Worm (Caenorhabditis elegans): ENCODE results near the gene grl-5.

The grl-5 gene

DNA sequence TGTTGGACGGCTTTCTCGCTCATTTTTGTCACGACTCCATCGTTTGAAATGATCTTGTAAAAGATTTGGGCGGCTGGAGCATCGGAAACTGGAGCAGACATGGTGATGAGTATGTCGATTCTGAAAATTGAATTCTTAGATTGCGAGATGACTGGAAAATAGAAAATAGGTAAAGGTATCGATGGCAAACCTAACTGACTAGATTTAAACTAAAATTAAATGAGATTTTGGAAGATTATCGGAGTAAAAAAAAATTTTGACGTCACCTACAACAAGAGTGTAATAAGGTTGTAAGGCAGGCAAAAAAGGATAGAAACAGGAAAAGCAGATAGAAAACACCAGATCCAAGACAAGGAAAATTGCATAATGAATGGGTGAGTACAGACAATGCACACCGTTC lies 7.0 kb upstream of the grl-5 start, which contains the start of gene skr-14:
Gene skr-14 (minus strand): TSS at position 101 of the 400 bp plus-strand sequence.
- TF ChIP-seq pha-4 (tag; optimal IDR thresholded peaks at IDR 0.05), result no peak
- no peak for TF ChIP-seq fkh-10 (GFP tag; optimal IDR thresholded peaks at IDR 0.05)
- no peak for TF ChIP-seq unc-39 (tag; optimal IDR thresholded peaks at IDR 0.05)
- TF ChIP-seq nhr-23 (tag; optimal IDR thresholded peaks at IDR 0.05), result no peak

DNA sequence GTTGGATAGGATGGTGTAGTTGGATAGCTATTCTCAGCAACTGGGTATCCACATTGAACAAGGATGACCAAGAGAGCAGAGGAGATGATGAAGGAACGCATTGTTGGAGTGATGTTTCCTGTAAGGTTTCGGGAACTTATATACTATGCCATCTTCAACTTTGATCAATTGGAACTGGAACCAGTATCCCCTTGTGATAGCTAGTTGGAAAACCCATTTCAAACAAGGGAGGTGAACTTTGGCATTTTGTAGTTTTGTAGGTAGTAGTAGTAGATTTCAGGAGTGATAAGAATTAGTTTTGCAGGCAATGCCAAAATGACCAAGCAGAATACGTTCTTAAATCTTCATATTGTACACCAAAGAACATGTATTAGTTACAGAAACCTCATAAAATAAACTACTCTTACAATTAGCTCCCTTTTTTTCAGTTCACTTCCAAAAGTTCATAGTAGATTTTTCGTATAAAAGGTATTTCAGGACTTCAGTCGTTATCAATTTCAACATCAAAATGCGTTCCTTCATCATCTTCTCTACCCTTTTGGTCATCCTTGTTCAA lies 5.4 kb upstream of the grl-5 start, which contains the start of the genes Y47D7A.7 and Y47D7A.2:
Gene Y47D7A.7 (minus strand): TSS at position 101 of the 556 bp plus-strand sequence.
Gene Y47D7A.2 (plus strand): TSS at position 506 of the 556 bp plus-strand sequence.
- TF ChIP-seq ceh-82 (tag; optimal IDR thresholded peaks at IDR 0.05), result no peak
- no peak for TF ChIP-seq snpc-4 (tag; optimal IDR thresholded peaks at IDR 0.05)
- TF ChIP-seq hmg-11 (tag; optimal IDR thresholded peaks at IDR 0.05), result no peak
- no peak for TF ChIP-seq daf-12 (tag; optimal IDR thresholded peaks at IDR 0.05)
- TF ChIP-seq pqm-1 (tag; optimal IDR thresholded peaks at IDR 0.05), result no peak
- no peak for TF ChIP-seq ztf-11 (tag; optimal IDR thresholded peaks at IDR 0.05)
- TF ChIP-seq nhr-77 (tag; optimal IDR thresholded peaks at IDR 0.05), result no peak
- TF ChIP-seq ceh-9 (tag; optimal IDR thresholded peaks at IDR 0.05), result no peak
- TF ChIP-seq ama-1 (optimal IDR thresholded peaks at IDR 0.05), result no peak
- no peak for TF ChIP-seq zag-1 (tag; optimal IDR thresholded peaks at IDR 0.05)
- TF ChIP-seq R02D3.7 (tag; optimal IDR thresholded peaks at IDR 0.05), result no peak
- TF ChIP-seq unc-62 (GFP tag; optimal IDR thresholded peaks at IDR 0.05), result no peak
- TF ChIP-seq lsy-12 (tag; optimal IDR thresholded peaks at IDR 0.05), result no peak
- no peak for TF ChIP-seq nfya-1 (tag; optimal IDR thresholded peaks at IDR 0.05; ENCODE audit: insufficient read depth)
- no peak for TF ChIP-seq nhr-76 (tag; optimal IDR thresholded peaks at IDR 0.05)
- TF ChIP-seq egl-5 (tag; optimal IDR thresholded peaks at IDR 0.05), result no peak
- TF ChIP-seq ztf-4 (tag; optimal IDR thresholded peaks at IDR 0.05), result no peak

DNA sequence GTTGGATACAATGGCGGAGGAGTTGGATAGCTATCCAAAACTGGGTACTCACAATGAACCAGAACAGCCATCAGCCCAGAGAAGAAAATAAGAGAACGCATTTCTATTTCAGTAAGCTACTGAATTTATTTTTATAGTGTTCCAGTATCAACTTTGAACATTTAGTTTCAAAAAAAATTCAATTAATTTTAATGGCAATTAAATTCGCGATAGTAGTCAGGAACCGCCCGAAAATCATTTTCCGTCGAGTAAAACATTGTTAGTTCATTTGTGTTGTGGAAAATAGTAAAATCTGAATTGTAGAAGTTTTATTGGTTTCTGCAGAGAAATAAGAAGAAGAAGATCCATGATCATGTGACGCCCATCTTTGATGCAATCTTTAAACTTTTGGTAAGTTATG lies 3.7 kb upstream of the grl-5 start, which contains the start of gene Y47D7A.6:
Gene Y47D7A.6 (minus strand): TSS at position 101 of the 400 bp plus-strand sequence.
- TF ChIP-seq hmg-11 (tag; optimal IDR thresholded peaks at IDR 0.05) (no peak), skn-1 (tag; optimal IDR thresholded peaks at IDR 0.05) (no peak), fkh-2 (tag; optimal IDR thresholded peaks at IDR 0.05) (no peak), lin-39 (tag; optimal IDR thresholded peaks at IDR 0.05) (no peak), nhr-25 (tag; optimal IDR thresholded peaks at IDR 0.05) (no peak), mdl-1 (tag; optimal IDR thresholded peaks at IDR 0.05) (no peak), elt-2 (tag; optimal IDR thresholded peaks at IDR 0.05) (no peak), nhr-237 (tag; optimal IDR thresholded peaks at IDR 0.05) (no peak)

DNA sequence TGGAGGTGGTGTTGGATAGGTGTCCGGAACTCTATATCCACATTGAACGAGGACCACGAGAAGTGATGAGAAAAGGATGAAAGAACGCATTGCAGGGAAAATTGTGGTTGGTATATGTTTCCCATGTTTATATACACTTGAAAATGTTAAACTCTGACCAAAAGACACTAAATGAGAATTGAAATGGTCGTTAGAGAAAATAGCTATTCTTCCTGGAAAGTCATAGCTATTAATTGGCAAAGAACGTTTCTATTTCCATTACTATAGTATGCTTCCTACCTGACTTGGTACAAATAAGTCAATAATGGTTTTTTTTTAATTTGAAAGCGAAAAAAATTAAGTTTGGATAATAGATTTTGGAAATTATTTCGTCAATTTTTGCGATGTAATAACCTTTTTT lies 2.2 kb upstream of the grl-5 start, which contains the start of gene Y47D7A.18:
Gene Y47D7A.18 (minus strand): TSS at position 101 of the 400 bp plus-strand sequence.
- TF ChIP-seq hmg-11 (tag; optimal IDR thresholded peaks at IDR 0.05) (no peak), fkh-2 (tag; optimal IDR thresholded peaks at IDR 0.05) (no peak), egl-5 (tag; optimal IDR thresholded peaks at IDR 0.05) (no peak), nhr-23 (tag; optimal IDR thresholded peaks at IDR 0.05) (no peak), unc-62 (GFP tag; optimal IDR thresholded peaks at IDR 0.05) (no peak), ceh-16 (tag; optimal IDR thresholded peaks at IDR 0.05) (no peak)

DNA sequence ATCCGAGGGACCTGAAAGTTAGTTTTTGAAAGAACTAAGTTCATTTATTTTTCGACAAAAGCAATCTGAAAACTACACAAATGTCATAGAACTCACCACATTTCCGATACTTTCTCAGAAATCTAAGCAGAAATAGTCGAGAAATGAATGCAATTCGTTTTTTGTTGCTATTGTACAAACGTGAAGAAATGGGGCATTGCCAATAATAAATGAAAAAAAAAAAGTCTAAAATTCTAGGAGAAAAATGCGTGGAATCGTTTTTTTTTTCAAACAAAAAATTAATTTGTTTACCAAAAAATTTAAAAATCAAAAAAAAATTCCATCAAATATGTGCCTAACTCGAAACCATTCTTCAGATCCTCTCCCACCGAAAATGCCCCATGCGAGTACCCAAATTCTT lies 2.7 kb downstream of the grl-5 start, which contains the start of gene Y47D7A.17:
Gene Y47D7A.17 (minus strand): TSS at position 101 of the 400 bp plus-strand sequence.
- TF ChIP-seq lsy-12 (tag; optimal IDR thresholded peaks at IDR 0.05) (no peak), lin-39 (tag; optimal IDR thresholded peaks at IDR 0.05) (no peak), fkh-2 (tag; optimal IDR thresholded peaks at IDR 0.05) (no peak), nhr-77 (tag; optimal IDR thresholded peaks at IDR 0.05) (no peak), jun-1 (tag; optimal IDR thresholded peaks at IDR 0.05) (no peak), unc-62 (GFP tag; optimal IDR thresholded peaks at IDR 0.05) (no peak), nfya-1 (tag; optimal IDR thresholded peaks at IDR 0.05; ENCODE audit: insufficient read depth) (no peak), nhr-25 (tag; optimal IDR thresholded peaks at IDR 0.05) (no peak), lin-15B (tag; optimal IDR thresholded peaks at IDR 0.05) (no peak), nhr-11 (tag; optimal IDR thresholded peaks at IDR 0.05) (no peak), snpc-4 (tag; optimal IDR thresholded peaks at IDR 0.05) (no peak), elt-1 (tag; optimal IDR thresholded peaks at IDR 0.05) (no peak), egl-27 (tag; optimal IDR thresholded peaks at IDR 0.05) (no peak), nhr-28 (tag; optimal IDR thresholded peaks at IDR 0.05) (no peak), nhr-67 (tag; optimal IDR thresholded peaks at IDR 0.05) (no peak), nhr-76 (tag; optimal IDR thresholded peaks at IDR 0.05) (no peak), nhr-23 (tag; optimal IDR thresholded peaks at IDR 0.05) (no peak), nhr-43 (tag; optimal IDR thresholded peaks at IDR 0.05; ENCODE audit: poor library complexity, severe bottlenecking) (no peak)
